Fruit fly (Drosophila melanogaster): Measurements from ENCODE around the gene CG31013.
A peak's percentile ranks its signal among the peaks of the same experiment; 100 is the strongest.

CG31013 gene

dm6 chr3R:30601440-30602256, 44.0 kb downstream of the CG31013 start, which contains the start of the genes CG2246 and CG31021:
Gene CG2246, minus strand, starts transcription at chr3R:30601489.
Gene CG31021, plus strand, starts transcription at chr3R:30602206.
- TF ChIP-seq ab (GFP tag; optimal IDR thresholded peaks at IDR 0.05) (peak; percentile 77), peb (GFP tag; IDR thresholded peaks at IDR 0.05) (no peak), CG17361 (GFP tag; IDR thresholded peaks at IDR 0.05) (peak; percentile 74), CG14441 (GFP tag; IDR thresholded peaks at IDR 0.05) (peak; percentile 60), Antp (GFP tag; optimal IDR thresholded peaks at IDR 0.05) (peak; percentile 73), CG7786 (GFP tag; optimal IDR thresholded peaks at IDR 0.05) (peak; percentile 56), CG8290 (GFP tag; optimal IDR thresholded peaks at IDR 0.05) (peak; percentile 92), CG8290 (tag; optimal IDR thresholded peaks at IDR 0.05) (peak; percentile 40 to 94), CG7745 (tag; optimal IDR thresholded peaks at IDR 0.05) (no peak), CG8944 (GFP tag; optimal IDR thresholded peaks at IDR 0.05) (peak; percentile 66), D (optimal IDR thresholded peaks at IDR 0.05) (no peak), D (GFP tag; optimal IDR thresholded peaks at IDR 0.05) (no peak), cg (GFP tag; optimal IDR thresholded peaks at IDR 0.05) (no peak), Lhr (GFP tag; optimal IDR thresholded peaks at IDR 0.05) (peak; percentile 98), Atf6 (GFP tag; IDR thresholded peaks at IDR 0.05) (no peak), hkb (optimal IDR thresholded peaks at IDR 0.05) (no peak), hkb (GFP tag; IDR thresholded peaks at IDR 0.05) (no peak), unpg (GFP tag; optimal IDR thresholded peaks at IDR 0.05) (peak; percentile 16), CG4617 (GFP tag; optimal IDR thresholded peaks at IDR 0.05; ENCODE audit: borderline replicate concordance) (peak; percentile 54), Camta (GFP tag; optimal IDR thresholded peaks at IDR 0.05) (peak; percentile 15), CG9876 (GFP tag; optimal IDR thresholded peaks at IDR 0.05) (peak; percentile 63), gsb-n (tag; optimal IDR thresholded peaks at IDR 0.05) (peak; percentile 9), danr (GFP tag; IDR thresholded peaks at IDR 0.05) (no peak), pb (GFP tag; optimal IDR thresholded peaks at IDR 0.05) (peak; percentile 21), maf-S (GFP tag; optimal IDR thresholded peaks at IDR 0.05) (peak; percentile 2), mam (GFP tag; optimal IDR thresholded peaks at IDR 0.05) (peak; percentile 78), onecut (GFP tag; IDR thresholded peaks at IDR 0.05) (no peak), Vsx1 (GFP tag; optimal IDR thresholded peaks at IDR 0.05) (no peak), CG18619 (GFP tag; optimal IDR thresholded peaks at IDR 0.05) (peak; percentile 36), gro (GFP tag; optimal IDR thresholded peaks at IDR 0.05) (no peak), nmo (GFP tag; optimal IDR thresholded peaks at IDR 0.05) (peak; percentile 64), gt (GFP tag; IDR thresholded peaks at IDR 0.05) (no peak), CG12942 (GFP tag; optimal IDR thresholded peaks at IDR 0.05) (peak; percentile 23), Dref (GFP tag; IDR thresholded peaks at IDR 0.05) (peak; percentile 63), wor (GFP tag; IDR thresholded peaks at IDR 0.05) (peak; percentile 25; the same call in 1 of the 2 replicates), CG42726 (GFP tag; IDR thresholded peaks at IDR 0.05; ENCODE audit: partially characterized antibody) (peak; percentile 93), corto (GFP tag; optimal IDR thresholded peaks at IDR 0.05) (peak; percentile 4), CG6791 (GFP tag; IDR thresholded peaks at IDR 0.05; ENCODE audit: partially characterized antibody) (peak; percentile 87), slbo (GFP tag; IDR thresholded peaks at IDR 0.05) (peak; percentile 87), sim (GFP tag; IDR thresholded peaks at IDR 0.05) (no peak), zf30C (GFP tag; optimal IDR thresholded peaks at IDR 0.05) (peak; percentile 95), da (GFP tag; optimal IDR thresholded peaks at IDR 0.05) (no peak), grn (GFP tag; optimal IDR thresholded peaks at IDR 0.05) (peak; percentile 43), CG11504 (tag; optimal IDR thresholded peaks at IDR 0.05) (peak; percentile 54), Dip2 (GFP tag; IDR thresholded peaks at IDR 0.05) (no peak), CG3995 (GFP tag; optimal IDR thresholded peaks at IDR 0.05) (peak; percentile 84), CG11560 (tag; IDR thresholded peaks at IDR 0.05) (peak; percentile 80; the same call in 1 of the 3 replicates), CG3281 (GFP tag; optimal IDR thresholded peaks at IDR 0.05) (no peak), slou (GFP tag; optimal IDR thresholded peaks at IDR 0.05) (no peak), h (optimal IDR thresholded peaks at IDR 0.05) (no peak), dm (GFP tag; optimal IDR thresholded peaks at IDR 0.05) (peak; percentile 60), odd (GFP tag; optimal IDR thresholded peaks at IDR 0.05) (no peak)

Data from whole organism, embryonic.